Worm (Caenorhabditis elegans): Measurements from ENCODE around the gene fbxb-18.

fbxb-18 gene

DNA sequence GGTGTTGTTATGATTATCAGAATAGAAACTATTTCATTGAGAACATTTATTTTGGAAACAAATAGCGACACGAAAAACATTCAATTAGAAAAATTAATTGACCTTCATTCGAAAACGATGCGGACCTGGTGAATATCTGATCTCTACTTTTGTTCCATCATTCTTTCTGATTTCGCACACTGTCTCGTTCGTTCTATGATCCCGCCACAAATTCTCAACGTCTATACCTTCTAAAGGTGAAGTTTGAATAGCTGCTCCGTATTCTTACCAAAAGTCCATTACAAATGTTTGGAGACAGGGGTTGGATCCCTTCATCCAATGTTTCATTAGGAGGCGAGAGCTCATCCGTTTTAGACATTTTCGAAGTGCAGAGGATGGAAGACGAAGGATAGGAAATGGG, 36.9 kb downstream of the fbxb-18 start, which contains the start of gene fbxb-16:
Gene fbxb-16, minus strand, starts transcription at position 101 of the 400 bp plus-strand sequence.
- no peak for TF ChIP-seq unc-62 (GFP tag; optimal IDR thresholded peaks at IDR 0.05)

DNA sequence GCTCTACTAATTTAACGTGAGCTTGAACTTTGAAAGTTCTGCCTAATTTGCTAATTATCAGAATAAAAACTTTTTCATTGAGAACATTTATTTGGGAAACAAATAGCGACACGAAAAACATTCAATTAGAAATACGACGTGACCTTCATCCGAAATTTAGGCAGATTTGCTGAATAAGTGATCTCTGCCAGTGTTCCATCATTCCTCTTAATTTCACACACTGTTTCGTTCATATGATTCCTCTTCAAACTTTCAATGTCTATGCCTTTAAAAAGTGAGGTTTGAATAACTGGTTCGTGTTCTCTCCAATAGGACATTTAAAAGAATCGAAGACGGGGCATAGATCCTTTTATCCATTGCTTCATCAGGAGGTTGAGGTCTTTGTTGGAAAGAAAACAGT, 38.2 kb downstream of the fbxb-18 start, which contains the start of gene fbxb-20:
Gene fbxb-20, minus strand, starts transcription at position 101 of the 400 bp plus-strand sequence.
- no peak for TF ChIP-seq unc-62 (GFP tag; optimal IDR thresholded peaks at IDR 0.05)

DNA sequence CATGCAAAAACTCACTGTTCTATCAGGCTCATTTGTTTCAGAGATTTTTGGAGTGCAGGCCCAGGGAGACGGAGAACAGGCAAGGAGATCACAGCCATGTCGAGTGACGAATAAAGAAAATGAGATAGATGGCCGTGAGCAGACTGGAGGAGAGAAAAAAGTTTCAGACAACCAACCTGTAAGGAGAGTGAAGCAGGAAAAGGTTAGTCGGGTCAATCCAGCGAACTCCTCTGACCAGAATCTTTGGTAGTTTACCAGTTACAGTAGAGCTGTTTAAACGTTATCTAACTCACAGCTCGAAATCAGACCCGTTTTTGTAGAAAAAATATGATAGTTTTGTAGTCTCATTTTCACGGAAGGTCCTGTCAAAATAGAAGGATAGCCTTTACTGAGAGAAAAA, 39.9 kb downstream of the fbxb-18 start, which contains the start of gene fbxb-21:
Gene fbxb-21, minus strand, starts transcription at position 101 of the 400 bp plus-strand sequence.
- TF ChIP-seq unc-62 (GFP tag; optimal IDR thresholded peaks at IDR 0.05), result no peak

DNA sequence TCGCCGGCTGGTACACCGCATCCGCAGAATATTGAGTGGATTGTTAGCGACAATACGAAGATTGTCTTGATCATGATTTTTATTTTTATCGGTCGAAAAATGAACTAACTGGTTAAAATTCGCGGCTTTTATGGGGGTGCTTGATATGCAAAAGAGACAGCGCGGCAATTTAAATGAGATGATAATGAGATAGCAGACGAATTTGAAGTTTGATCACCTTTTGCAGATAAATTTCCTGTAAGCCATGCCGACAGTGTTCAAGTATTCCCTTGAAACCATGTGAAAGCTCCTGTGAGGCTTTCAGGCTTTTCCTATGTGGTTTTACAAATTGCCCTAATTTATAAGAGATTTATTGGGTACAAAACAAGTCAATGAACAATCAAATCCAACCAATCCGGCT, 42.5 kb downstream of the fbxb-18 start, which contains the start of gene ZC204.17:
Gene ZC204.17, minus strand, starts transcription at position 101 of the 400 bp plus-strand sequence.
- no peak for TF ChIP-seq unc-62 (GFP tag; optimal IDR thresholded peaks at IDR 0.05)

DNA sequence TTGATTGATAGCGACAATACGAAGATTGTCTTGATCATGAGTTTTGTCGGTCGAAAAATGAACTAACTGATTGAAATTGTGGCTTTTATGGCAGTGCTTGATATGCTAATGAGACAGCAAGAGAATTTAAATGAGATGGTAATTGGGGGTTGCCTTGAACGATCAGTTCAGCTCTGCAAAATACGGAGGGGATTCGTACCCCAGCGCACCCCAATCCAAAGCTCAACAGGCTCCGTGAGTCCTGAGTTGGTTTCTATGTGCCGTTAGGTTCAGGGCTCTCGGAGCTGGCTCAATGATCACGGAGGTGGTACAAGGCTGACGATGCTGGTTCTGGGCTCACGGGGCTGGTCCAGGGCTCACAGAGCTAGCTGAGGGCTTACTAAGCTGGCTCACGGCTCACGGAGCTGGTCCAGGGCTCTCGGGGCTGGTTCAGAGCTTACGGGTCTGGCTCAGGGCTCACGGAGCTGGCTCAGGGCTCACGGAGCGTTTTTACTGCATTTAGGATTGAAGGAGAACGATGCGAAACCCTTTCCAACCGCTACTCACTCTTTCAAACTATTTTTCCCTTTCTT, 43.9 kb downstream of the fbxb-18 start, which contains the start of gene ZC204.6:
Gene ZC204.6, minus strand, starts transcription at position 51 of the 572 bp plus-strand sequence.
- TF ChIP-seq unc-62 (GFP tag; optimal IDR thresholded peaks at IDR 0.05), result no peak

DNA sequence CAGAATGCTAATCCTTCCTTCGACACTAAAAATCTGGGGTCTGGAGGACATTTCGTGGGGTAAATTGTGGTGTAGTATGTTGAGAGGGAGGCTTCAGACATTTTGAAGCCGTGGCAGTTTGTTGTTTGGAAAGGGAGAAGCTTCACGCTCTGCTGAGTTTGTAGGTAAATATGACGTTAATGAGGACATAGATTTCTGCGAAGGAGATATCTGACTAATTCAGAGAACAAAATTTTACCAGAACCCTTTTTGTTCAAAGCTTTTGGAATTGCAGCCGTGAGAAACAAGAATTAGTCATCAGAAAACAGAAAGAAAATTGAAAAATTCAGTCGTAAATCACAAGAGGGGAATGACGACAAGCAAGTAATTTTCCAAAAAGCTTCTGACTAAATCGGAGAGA, 48.2 kb downstream of the fbxb-18 start, which contains the start of gene srh-72:
Gene srh-72, minus strand, starts transcription at position 101 of the 400 bp plus-strand sequence.
- no peak for TF ChIP-seq unc-62 (GFP tag; optimal IDR thresholded peaks at IDR 0.05)

All from whole organism, dauer.